Worm (Caenorhabditis elegans): ENCODE data around the gene C16D9.1.

C16D9.1 gene

DNA sequence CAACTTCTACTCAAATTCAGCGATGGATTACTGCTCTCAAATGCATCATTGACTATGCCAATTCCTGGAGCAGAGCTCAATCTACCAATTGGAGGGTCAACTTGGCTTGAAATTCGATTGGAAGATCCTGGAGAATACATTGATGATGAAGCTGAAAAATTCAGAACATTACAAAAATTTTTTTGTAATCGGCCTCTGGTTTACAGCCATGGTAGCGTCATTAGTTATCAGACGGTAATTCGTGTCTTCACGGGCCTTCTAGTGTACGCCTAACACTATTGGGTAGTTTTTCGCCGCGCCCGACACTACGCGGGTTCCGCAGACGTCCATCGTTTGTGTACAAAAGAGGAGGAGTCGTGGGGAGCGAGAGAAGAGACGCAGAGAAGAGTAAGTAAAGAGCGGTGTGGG lies 30.4 kb upstream of the C16D9.1 start (continued):
- TF ChIP-seq ZK546.5 (tag; optimal IDR thresholded peaks at IDR 0.05), result no peak
- peak; percentile 7 for TF ChIP-seq lin-11 (tag; optimal IDR thresholded peaks at IDR 0.05)
- peak; percentile 34 for TF ChIP-seq nhr-11 (tag; optimal IDR thresholded peaks at IDR 0.05)
- TF ChIP-seq elt-1 (tag; optimal IDR thresholded peaks at IDR 0.05), result no peak
- TF ChIP-seq lin-13 (GFP tag; optimal IDR thresholded peaks at IDR 0.05), result peak; percentile 77
- no peak for TF ChIP-seq skn-1 (tag; optimal IDR thresholded peaks at IDR 0.05)
- TF ChIP-seq gmeb-1 (tag; optimal IDR thresholded peaks at IDR 0.05), result peak; percentile 79
- no peak for TF ChIP-seq unc-55 (GFP tag; optimal IDR thresholded peaks at IDR 0.05)
- peak; percentile 91 for TF ChIP-seq sma-9 (GFP tag; optimal IDR thresholded peaks at IDR 0.05)
- no peak for TF ChIP-seq sma-9 (tag; optimal IDR thresholded peaks at IDR 0.05)
- TF ChIP-seq nhr-6 (tag; optimal IDR thresholded peaks at IDR 0.05), result no peak
- TF ChIP-seq nhr-10 (tag; optimal IDR thresholded peaks at IDR 0.05), result peak; percentile 29
- TF ChIP-seq blmp-1 (tag; optimal IDR thresholded peaks at IDR 0.05; ENCODE audit: insufficient read depth), result no peak
- TF ChIP-seq ceh-82 (tag; optimal IDR thresholded peaks at IDR 0.05), result no peak
- TF ChIP-seq lin-39 (tag; optimal IDR thresholded peaks at IDR 0.05), result no peak
- no peak for TF ChIP-seq ztf-1 (GFP tag; conservative IDR thresholded peaks at IDR 0.05)
- TF ChIP-seq unc-62 (GFP tag; optimal IDR thresholded peaks at IDR 0.05), result peak; percentile 26
- no peak for TF ChIP-seq nhr-12 (tag; optimal IDR thresholded peaks at IDR 0.05)
- no peak for TF ChIP-seq alr-1 (tag; optimal IDR thresholded peaks at IDR 0.05)
- no peak for TF ChIP-seq unc-39 (tag; optimal IDR thresholded peaks at IDR 0.05)

DNA sequence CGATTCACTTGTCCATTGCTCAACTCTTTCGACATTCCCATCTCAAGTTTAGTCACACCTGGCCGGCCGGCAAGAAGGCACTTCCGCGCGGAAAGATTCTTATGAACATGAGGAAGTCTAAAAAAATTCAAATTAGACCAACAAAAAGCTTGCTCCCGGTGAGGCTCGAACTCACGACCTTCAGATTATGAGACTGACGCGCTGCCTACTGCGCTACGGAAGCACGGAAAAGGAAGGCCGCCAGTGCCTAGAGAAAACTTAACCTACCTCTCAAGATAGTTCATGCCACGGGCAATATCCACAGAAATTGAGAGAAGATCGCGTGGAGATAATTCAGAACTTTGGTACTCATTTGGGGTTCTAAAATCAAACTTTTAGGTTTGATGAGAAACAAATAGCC lies 29.1 kb upstream of the C16D9.1 start:
- TF ChIP-seq nhr-129 (tag; optimal IDR thresholded peaks at IDR 0.05) (peak; percentile 21), sma-9 (GFP tag; optimal IDR thresholded peaks at IDR 0.05) (peak; percentile 18), sma-9 (tag; optimal IDR thresholded peaks at IDR 0.05) (no peak), ZK546.5 (tag; optimal IDR thresholded peaks at IDR 0.05) (no peak), lin-39 (tag; optimal IDR thresholded peaks at IDR 0.05) (no peak), snpc-4 (tag; optimal IDR thresholded peaks at IDR 0.05) (peak; percentile 67)

DNA sequence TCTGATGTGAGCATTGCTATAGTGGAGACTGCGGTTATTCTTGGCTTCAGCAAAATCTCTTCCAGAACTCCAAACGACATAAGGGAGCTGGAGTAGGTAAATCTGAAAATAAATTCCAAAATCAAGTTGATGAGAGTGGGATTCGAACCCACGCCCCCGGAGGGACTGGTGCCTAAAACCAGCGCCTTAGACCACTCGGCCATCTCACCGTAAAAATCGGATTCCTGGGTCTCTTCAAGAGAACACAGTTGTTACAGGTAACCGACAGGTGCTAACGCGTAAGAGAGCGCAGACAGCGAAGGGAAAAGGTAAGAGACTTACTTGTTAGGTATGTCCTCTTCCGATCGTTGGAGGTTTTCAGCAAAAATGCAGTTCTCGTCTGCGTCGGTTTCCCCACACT lies 23.8 kb upstream of the C16D9.1 start:
- TF ChIP-seq C34F6.9 (tag; optimal IDR thresholded peaks at IDR 0.05) (peak; percentile 6), nhr-237 (tag; optimal IDR thresholded peaks at IDR 0.05) (no peak), gmeb-1 (tag; optimal IDR thresholded peaks at IDR 0.05) (peak; percentile 6), nhr-12 (tag; optimal IDR thresholded peaks at IDR 0.05) (no peak), F13H6.1 (tag; optimal IDR thresholded peaks at IDR 0.05) (no peak), fos-1 (tag; optimal IDR thresholded peaks at IDR 0.05) (no peak), sem-4 (tag; optimal IDR thresholded peaks at IDR 0.05) (no peak), unc-55 (GFP tag; optimal IDR thresholded peaks at IDR 0.05) (no peak), snpc-4 (tag; optimal IDR thresholded peaks at IDR 0.05) (peak; percentile 49), skn-1 (tag; optimal IDR thresholded peaks at IDR 0.05) (no peak), nhr-21 (tag; optimal IDR thresholded peaks at IDR 0.05) (peak; percentile 29), nhr-129 (tag; optimal IDR thresholded peaks at IDR 0.05) (peak; percentile 45), mab-5 (tag; optimal IDR thresholded peaks at IDR 0.05) (no peak), lin-13 (GFP tag; optimal IDR thresholded peaks at IDR 0.05) (no peak), zag-1 (tag; optimal IDR thresholded peaks at IDR 0.05) (no peak), sma-3 (GFP tag; optimal IDR thresholded peaks at IDR 0.05) (peak; percentile 54), crh-2 (tag; optimal IDR thresholded peaks at IDR 0.05) (peak; percentile 48), unc-62 (GFP tag; optimal IDR thresholded peaks at IDR 0.05) (no peak), nhr-77 (tag; optimal IDR thresholded peaks at IDR 0.05) (no peak), nhr-6 (tag; optimal IDR thresholded peaks at IDR 0.05) (no peak)

DNA sequence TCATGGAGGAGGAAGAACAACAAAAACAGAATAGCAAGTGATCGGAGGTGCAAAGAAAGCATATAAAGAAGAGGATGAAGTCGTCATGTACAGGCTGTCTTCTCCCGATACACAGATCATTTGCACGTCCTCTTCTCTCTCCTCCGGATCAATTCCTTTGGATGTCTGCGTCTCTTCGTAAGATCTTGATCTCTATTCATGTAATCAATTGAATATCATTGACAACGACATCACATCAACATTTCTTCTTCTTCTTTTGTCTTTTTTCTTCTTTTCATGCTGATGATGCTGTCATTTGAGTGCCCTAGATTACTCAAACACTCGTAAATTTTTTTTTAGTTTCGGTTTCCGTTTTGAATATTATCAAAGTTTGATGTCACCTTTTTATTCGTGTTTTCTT lies 20.8 kb upstream of the C16D9.1 start, which contains the start of gene rol-3:
TSS of gene rol-3 (minus strand) at position 120 of the 400 bp plus-strand sequence.
- TF ChIP-seq nhr-23 (tag; optimal IDR thresholded peaks at IDR 0.05) (no peak), ztf-11 (tag; optimal IDR thresholded peaks at IDR 0.05) (no peak), lsy-2 (tag; optimal IDR thresholded peaks at IDR 0.05) (peak in 1 of 2 experiments; percentile 44), mdl-1 (tag; optimal IDR thresholded peaks at IDR 0.05) (no peak), nhr-25 (tag; optimal IDR thresholded peaks at IDR 0.05) (no peak), elt-3 (tag; optimal IDR thresholded peaks at IDR 0.05) (no peak), ZK546.5 (tag; optimal IDR thresholded peaks at IDR 0.05) (no peak), nhr-21 (tag; optimal IDR thresholded peaks at IDR 0.05) (peak; percentile 60), sma-3 (GFP tag; optimal IDR thresholded peaks at IDR 0.05) (peak; percentile 3), elt-1 (tag; optimal IDR thresholded peaks at IDR 0.05) (no peak), nhr-6 (tag; optimal IDR thresholded peaks at IDR 0.05) (no peak), fos-1 (tag; optimal IDR thresholded peaks at IDR 0.05) (peak; percentile 26), nhr-11 (tag; optimal IDR thresholded peaks at IDR 0.05) (no peak), crh-2 (tag; optimal IDR thresholded peaks at IDR 0.05) (no peak), nhr-237 (tag; optimal IDR thresholded peaks at IDR 0.05) (no peak), lin-11 (tag; optimal IDR thresholded peaks at IDR 0.05) (no peak), F13H6.1 (tag; optimal IDR thresholded peaks at IDR 0.05) (no peak), Y55F3AM.14 (GFP tag; optimal IDR thresholded peaks at IDR 0.05) (no peak), peb-1 (tag; optimal IDR thresholded peaks at IDR 0.05) (no peak), nhr-129 (tag; optimal IDR thresholded peaks at IDR 0.05) (no peak), egl-27 (tag; optimal IDR thresholded peaks at IDR 0.05) (no peak), R02D3.7 (tag; optimal IDR thresholded peaks at IDR 0.05) (no peak), ceh-82 (tag; optimal IDR thresholded peaks at IDR 0.05) (no peak)

Data from whole organism, L2 larva.